Worm (Caenorhabditis elegans) whole organism, L4/young adult: ENCODE results near the gene zig-2.

Experiments
- dao-5 ChIP-seq: sonication (generic microtip); optimal IDR thresholded peaks from 2 replicates; lab custom pipeline; 2016; ENCODE audit warnings: missing genotype, missing genetic modification characterization, moderate library complexity, missing compliant biosample characterization
- him-1 ChIP-seq: sonication (generic microtip); optimal IDR thresholded peaks from 2 replicates; lab custom pipeline; 2016; ENCODE audit warnings: missing genotype, missing genetic modification reagents, missing genetic modification characterization, missing compliant biosample characterization

DNA sequence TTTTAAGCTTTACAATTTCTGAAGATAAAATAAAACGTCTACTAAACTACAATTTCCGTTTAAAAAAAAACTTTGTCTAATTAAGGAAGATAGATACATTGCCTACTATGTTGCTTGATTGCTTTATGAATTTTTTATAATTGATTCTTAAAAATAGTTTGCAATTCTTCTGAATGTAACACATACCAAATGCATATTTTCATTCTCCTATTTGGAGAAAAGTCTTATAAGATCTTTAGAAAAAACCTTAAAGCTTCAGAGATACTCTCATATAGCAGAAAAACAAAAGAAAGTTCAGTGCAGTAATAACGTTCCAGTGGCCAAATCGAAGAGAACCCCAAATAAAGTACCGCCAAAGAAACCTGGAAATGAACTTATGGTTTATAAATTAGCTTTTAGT, 34.7 kb downstream of the zig-2 start, which contains the start of gene phf-32:
- TF ChIP-seq him-1 (tag; lab: Kevin White, UChicago) (no peak), dao-5 (tag; lab: Kevin White, UChicago) (no peak)
